Fruit fly (Drosophila melanogaster) Kc167 (cell line): Measurements from ENCODE around the gene strat.

Experiments
- Sin3A ChIP-seq: fragments of >200 bp; optimal IDR thresholded peaks from 2 replicates; lab custom pipeline; 2018; ENCODE audit warnings: missing external identifiers
- insv ChIP-seq: fragments of >200 bp; optimal IDR thresholded peaks from 3 replicates; lab custom pipeline; 2018; ENCODE audit warnings: missing external identifiers
- psq ChIP-seq: fragments of >200 bp; optimal IDR thresholded peaks from 2 replicates; lab custom pipeline; 2017; ENCODE audit warnings: missing external identifiers

DNA sequence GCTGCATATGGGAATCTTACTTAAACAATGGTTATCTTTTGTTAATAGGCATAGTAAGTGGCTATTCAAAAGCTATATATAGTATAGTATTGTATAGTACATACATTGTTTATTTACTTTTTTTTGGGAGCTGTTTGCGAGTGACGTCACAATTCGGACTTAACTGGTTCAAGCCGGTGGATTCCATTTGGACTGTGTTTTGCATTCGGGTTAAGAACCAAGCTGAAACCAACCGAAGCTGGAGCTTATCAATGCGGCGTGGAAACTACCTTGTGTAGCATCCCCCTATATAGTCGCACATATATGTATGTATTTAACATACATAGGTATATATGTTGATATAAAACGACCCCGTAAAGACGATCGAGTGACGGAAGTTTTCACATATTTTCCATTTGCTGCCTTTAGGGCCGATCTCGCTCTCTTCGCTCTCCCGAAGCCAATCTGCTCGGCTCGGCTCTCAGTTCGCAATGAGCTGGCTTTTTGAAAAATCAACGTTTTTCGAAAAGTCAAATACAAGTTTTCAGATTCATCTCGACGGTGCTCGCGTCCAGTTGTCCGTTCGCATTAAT lies 8.5 kb downstream of the strat start:
- TF ChIP-seq insv (lab: Kevin White, UChicago): no peak
- TF ChIP-seq Sin3A (lab: Kevin White, UChicago): no peak
- TF ChIP-seq psq (lab: Kevin White, UChicago): no peak
